Worm (Caenorhabditis elegans) whole organism, mixed stage, embryonic: ENCODE measurements around the gene hpo-9.

ENCODE experiments used
- M03D4.4 ChIP-seq: sonication (generic microtip); optimal IDR thresholded peaks from 2 replicates; lab custom pipeline; 2017; ENCODE audit warnings: mild to moderate bottlenecking, missing genetic modification characterization, missing compliant biosample characterization
- bed-3 ChIP-seq: fragments of 200-800 bp; sonication (Bioruptor generic); optimal IDR thresholded peaks from 3 replicates; lab custom pipeline; 2018; ENCODE audit warnings: mild to moderate bottlenecking, missing genetic modification characterization, moderate library complexity, missing compliant biosample characterization
- blmp-1 ChIP-seq: fragments of 150-350 bp; optimal IDR thresholded peaks from 2 replicates; lab custom pipeline; 2014; ENCODE audit warnings: missing biosample characterization, missing genetic modification characterization
- ceh-39 ChIP-seq: fragments of 150-350 bp; optimal IDR thresholded peaks from 2 replicates; lab custom pipeline; 2014; ENCODE audit warnings: missing biosample characterization, missing genetic modification characterization
- ceh-43 ChIP-seq: fragments of 200-800 bp; sonication (Bioruptor generic); optimal IDR thresholded peaks from 2 replicates; lab custom pipeline; 2018; ENCODE audit warnings: mild to moderate bottlenecking, missing genetic modification characterization, moderate library complexity, missing compliant biosample characterization
- ceh-83 ChIP-seq: fragments of 200-800 bp; sonication (Bioruptor generic); optimal IDR thresholded peaks from 2 replicates; lab custom pipeline; 2018; ENCODE audit warnings: mild to moderate bottlenecking, missing genetic modification characterization, missing compliant biosample characterization
- ces-1 ChIP-seq: fragments of 150-350 bp; optimal IDR thresholded peaks from 2 replicates; lab custom pipeline; 2014; ENCODE audit warnings: missing biosample characterization, missing genetic modification reagents, missing genetic modification characterization
- cnd-1 ChIP-seq: fragments of 200-800 bp; sonication (Bioruptor generic); optimal IDR thresholded peaks from 2 replicates; lab custom pipeline; 2018; ENCODE audit warnings: mild to moderate bottlenecking, missing genetic modification characterization, missing compliant biosample characterization
- drap-1 ChIP-seq: fragments of 200-800 bp; sonication (Bioruptor generic); optimal IDR thresholded peaks from 3 replicates; lab custom pipeline; 2018; ENCODE audit warnings: mild to moderate bottlenecking, missing genetic modification characterization, missing compliant biosample characterization
- elt-1 ChIP-seq: sonication (generic microtip); optimal IDR thresholded peaks from 2 replicates; lab custom pipeline; 2017; ENCODE audit warnings: missing genetic modification characterization, mild to moderate bottlenecking, missing compliant biosample characterization, antibody characterized with exemption, moderate library complexity, borderline replicate concordance; ENCODE audit not compliant: insufficient read depth
- elt-3 ChIP-seq: fragments of 150-350 bp; optimal IDR thresholded peaks from 2 replicates; lab custom pipeline; 2014; ENCODE audit warnings: missing biosample characterization, missing genetic modification characterization
- flh-1 ChIP-seq: fragments of 200-800 bp; sonication (Bioruptor generic); optimal IDR thresholded peaks from 2 replicates; lab custom pipeline; 2018; ENCODE audit warnings: mild to moderate bottlenecking, missing genetic modification characterization, moderate library complexity, missing compliant biosample characterization
- ham-2 ChIP-seq: fragments of 200-800 bp; sonication (Bioruptor generic); optimal IDR thresholded peaks from 2 replicates; lab custom pipeline; 2018; ENCODE audit warnings: mild to moderate bottlenecking, missing genetic modification characterization, missing compliant biosample characterization
- hlh-1 ChIP-seq: fragments of 150-350 bp; optimal IDR thresholded peaks from 2 replicates; lab custom pipeline; 2014; ENCODE audit warnings: missing biosample characterization, missing genetic modification reagents, missing genetic modification characterization
- lin-13 ChIP-seq: fragments of 150-350 bp; optimal IDR thresholded peaks from 2 replicates; lab custom pipeline; 2014; ENCODE audit warnings: missing biosample characterization, missing genetic modification characterization
- lin-32 ChIP-seq: fragments of 200-800 bp; sonication (Bioruptor generic); optimal IDR thresholded peaks from 2 replicates; lab custom pipeline; 2018; ENCODE audit warnings: mild to moderate bottlenecking, missing genetic modification characterization, missing compliant biosample characterization
- lsy-2 ChIP-seq: fragments of 150-350 bp; optimal IDR thresholded peaks from 2 replicates; lab custom pipeline; 2014; ENCODE audit warnings: missing biosample characterization, missing genetic modification characterization
- mab-5 ChIP-seq: fragments of 150-350 bp; optimal IDR thresholded peaks from 2 replicates; lab custom pipeline; 2014; ENCODE audit warnings: missing biosample characterization, missing genetic modification characterization
- mep-1 ChIP-seq: fragments of 150-350 bp; optimal IDR thresholded peaks from 2 replicates; lab custom pipeline; 2017; ENCODE audit warnings: missing biosample characterization, missing genetic modification reagents, missing genetic modification characterization, inconsistent platforms
- mls-2 ChIP-seq: sonication (generic microtip); optimal IDR thresholded peaks from 2 replicates; lab custom pipeline; 2016; ENCODE audit warnings: mild to moderate bottlenecking, missing genetic modification characterization, moderate library complexity, missing compliant biosample characterization
- nhr-12 ChIP-seq: fragments of 150-350 bp; optimal IDR thresholded peaks from 2 replicates; lab custom pipeline; 2014; ENCODE audit warnings: missing biosample characterization, missing genetic modification characterization
- nhr-2 ChIP-seq: fragments of 150-350 bp; optimal IDR thresholded peaks from 2 replicates; lab custom pipeline; 2014; ENCODE audit warnings: missing biosample characterization, missing genetic modification characterization
- nhr-237 ChIP-seq: fragments of 150-350 bp; optimal IDR thresholded peaks from 2 replicates; lab custom pipeline; 2014; ENCODE audit warnings: missing biosample characterization, missing genetic modification characterization
- nhr-28 ChIP-seq: fragments of 150-350 bp; optimal IDR thresholded peaks from 2 replicates; lab custom pipeline; 2014; ENCODE audit warnings: missing biosample characterization, missing genetic modification characterization
- nhr-76 ChIP-seq: sonication (generic microtip); optimal IDR thresholded peaks from 2 replicates; lab custom pipeline; 2017; ENCODE audit warnings: missing biosample characterization, missing genetic modification characterization
- pha-4 ChIP-seq: fragments of 150-350 bp; optimal IDR thresholded peaks from 2 replicates; lab custom pipeline; 2018; ENCODE audit warnings: missing biosample characterization, missing genetic modification reagents, missing genetic modification characterization
- sem-2 ChIP-seq: fragments of 200-800 bp; sonication (Bioruptor generic); optimal IDR thresholded peaks from 2 replicates; lab custom pipeline; 2018; ENCODE audit warnings: mild to moderate bottlenecking, missing genetic modification characterization, missing compliant biosample characterization
- snpc-4 ChIP-seq: fragments of 150-350 bp; optimal IDR thresholded peaks from 2 replicates; lab custom pipeline; 2014; ENCODE audit warnings: missing biosample characterization, missing genetic modification characterization
- sptf-1 ChIP-seq: sonication (generic microtip); optimal IDR thresholded peaks from 2 replicates; lab custom pipeline; 2017; ENCODE audit warnings: mild to moderate bottlenecking, missing genetic modification characterization, moderate library complexity, missing compliant biosample characterization
- tbx-8 ChIP-seq: fragments of 200-800 bp; sonication (Bioruptor generic); optimal IDR thresholded peaks from 2 replicates; lab custom pipeline; 2018; ENCODE audit warnings: mild to moderate bottlenecking, missing genetic modification characterization, moderate library complexity, missing compliant biosample characterization
- unc-120 ChIP-seq: sonication (generic microtip); optimal IDR thresholded peaks from 2 replicates; lab custom pipeline; 2017; ENCODE audit warnings: missing genetic modification characterization, missing compliant biosample characterization; ENCODE audit not compliant: poor library complexity, severe bottlenecking
- unc-39 ChIP-seq: fragments of 150-350 bp; optimal IDR thresholded peaks from 2 replicates; lab custom pipeline; 2014; ENCODE audit warnings: missing biosample characterization, missing genetic modification characterization
- unc-62 ChIP-seq: fragments of 150-350 bp; optimal IDR thresholded peaks from 2 replicates; lab custom pipeline; 2014; ENCODE audit warnings: missing biosample characterization, missing genetic modification reagents, missing genetic modification characterization
- zip-8 ChIP-seq: fragments of 150-350 bp; optimal IDR thresholded peaks from 2 replicates; lab custom pipeline; 2014; ENCODE audit warnings: missing biosample characterization, missing genetic modification characterization
- ztf-11 ChIP-seq: fragments of 150-350 bp; optimal IDR thresholded peaks from 2 replicates; lab custom pipeline; 2014; ENCODE audit warnings: missing biosample characterization, missing genetic modification characterization

The hpo-9 gene

ce11 chrV:7236694-7237093 is 236 bp downstream of the hpo-9 start:
- TF ChIP-seq blmp-1 (tag; lab: Kevin White, UChicago) (no peak), nhr-2 (no peak), nhr-76 (no peak), lsy-2 (no peak), sem-2 (GFP tag; lab: Kevin White, UChicago) (no peak)
- TF ChIP-seq, all 35 proteins: peak for 0

ce11 chrV:7234726-7235125 is 2.2 kb downstream of the hpo-9 start, which contains the start of gene C05C8.5:
Gene C05C8.5, minus strand, starts transcription at chrV:7234826.
- TF ChIP-seq lsy-2: no peak
- no peak for TF ChIP-seq lin-32 (GFP tag; lab: Kevin White, UChicago)
- TF ChIP-seq nhr-28: no peak
- no peak for TF ChIP-seq hlh-1 (tag; lab: Kevin White, UChicago)
- no peak for TF ChIP-seq zip-8 (tag; lab: Kevin White, UChicago)
- no peak for TF ChIP-seq blmp-1 (tag; lab: Kevin White, UChicago)
- no peak for TF ChIP-seq nhr-237 (tag; lab: Kevin White, UChicago)

ce11 chrV:7231524-7231923 is 5.4 kb downstream of the hpo-9 start:
- TF ChIP-seq ceh-43 (no peak), nhr-237 (tag; lab: Kevin White, UChicago) (no peak), ceh-83 (GFP tag; lab: Kevin White, UChicago) (no peak), zip-8 (tag; lab: Kevin White, UChicago) (no peak), mep-1 (no peak), nhr-12 (tag; lab: Kevin White, UChicago) (no peak), mab-5 (tag; lab: Kevin White, UChicago) (no peak), ceh-39 (tag; lab: Kevin White, UChicago) (no peak), snpc-4 (tag; lab: Kevin White, UChicago) (no peak)

- TF ChIP-seq M03D4.4 (tag; lab: Kevin White, UChicago) (peak; percentile 91), mab-5 (tag; lab: Kevin White, UChicago) (peak; percentile 31), nhr-12 (tag; lab: Kevin White, UChicago) (peak; percentile 46), lin-32 (GFP tag; lab: Kevin White, UChicago) (peak; percentile 74), ceh-43 (peak; percentile 89), ceh-83 (GFP tag; lab: Kevin White, UChicago) (peak; percentile 70), nhr-237 (tag; lab: Kevin White, UChicago) (peak; percentile 39), ces-1 (peak; percentile 19), mls-2 (tag; lab: Kevin White, UChicago) (peak; percentile 87), nhr-76 (peak; percentile 44), lsy-2 (peak; percentile 65), zip-8 (tag; lab: Kevin White, UChicago) (no peak), unc-62 (GFP tag; lab: Kevin White, UChicago) (peak; percentile 7), snpc-4 (tag; lab: Kevin White, UChicago) (no peak), nhr-28 (no peak), elt-1 (tag; lab: Kevin White, UChicago) (peak; percentile 60), lin-13 (peak; percentile 74), elt-3 (tag; lab: Kevin White, UChicago) (peak; percentile 1), ham-2 (GFP tag; lab: Kevin White, UChicago) (peak; percentile 79), ztf-11 (tag; lab: Kevin White, UChicago) (peak; percentile 89), sptf-1 (tag; lab: Kevin White, UChicago) (peak; percentile 94), bed-3 (GFP tag; lab: Kevin White, UChicago) (peak; percentile 73), tbx-8 (GFP tag; lab: Kevin White, UChicago) (peak; percentile 76), sem-2 (GFP tag; lab: Kevin White, UChicago) (peak; percentile 71), ceh-39 (tag; lab: Kevin White, UChicago) (no peak), drap-1 (peak; percentile 80), flh-1 (GFP tag; lab: Kevin White, UChicago) (peak; percentile 55), unc-120 (peak; percentile 70), cnd-1 (peak; percentile 80), mep-1 (peak; percentile 82), blmp-1 (tag; lab: Kevin White, UChicago) (peak; percentile 81), nhr-2 (no peak), unc-39 (tag; lab: Kevin White, UChicago) (no peak), hlh-1 (tag; lab: Kevin White, UChicago) (peak; percentile 86), pha-4 (tag; lab: Kevin White, UChicago) (peak; percentile 4)
These were observed 6.1 kb downstream of the hpo-9 start, which contains the start of the genes gei-6 and krr-1 for ce11 chrV:7230847-7231246. Gene gei-6, minus strand, starts transcription at chrV:7230848. Gene krr-1, plus strand, starts transcription at chrV:7231190.
